Worm (Caenorhabditis elegans): ENCODE measurements around the gene C02F5.12.

The C02F5.12 gene

ce11 chrIII:8229480-8229879 is 13.3 kb downstream of the C02F5.12 start (continued):
- TF ChIP-seq unc-62 (GFP tag; optimal IDR thresholded peaks at IDR 0.05) (no peak), nhr-71 (tag; optimal IDR thresholded peaks at IDR 0.05) (peak; percentile 73), ztf-11 (tag; optimal IDR thresholded peaks at IDR 0.05) (no peak), irx-1 (tag; optimal IDR thresholded peaks at IDR 0.05) (no peak), snu-23 (GFP tag; optimal IDR thresholded peaks at IDR 0.05) (no peak), xbp-1 (tag; optimal IDR thresholded peaks at IDR 0.05) (no peak), lin-35 (GFP tag; optimal IDR thresholded peaks at IDR 0.05) (no peak), vab-15 (tag; optimal IDR thresholded peaks at IDR 0.05) (no peak), mab-9 (GFP tag; IDR thresholded peaks at IDR 0.05) (no peak), unc-130 (tag; optimal IDR thresholded peaks at IDR 0.05) (no peak), mdl-1 (tag; optimal IDR thresholded peaks at IDR 0.05) (no peak), nhr-90 (tag; optimal IDR thresholded peaks at IDR 0.05; ENCODE audit: poor library complexity) (no peak), skn-1 (tag; optimal IDR thresholded peaks at IDR 0.05) (no peak), fkh-4 (tag; optimal IDR thresholded peaks at IDR 0.05; ENCODE audit: borderline replicate concordance) (no peak), snpc-4 (tag; optimal IDR thresholded peaks at IDR 0.05) (no peak), nhr-85 (tag) (no peak), unc-98 (GFP tag; IDR thresholded peaks at IDR 0.05) (no peak), ets-5 (GFP tag; IDR thresholded peaks at IDR 0.05) (no peak), mep-1 (tag; optimal IDR thresholded peaks at IDR 0.05) (no peak), jun-1 (tag; optimal IDR thresholded peaks at IDR 0.05) (no peak), ceh-8 (GFP tag; optimal IDR thresholded peaks at IDR 0.05) (no peak), sup-37 (GFP tag; optimal IDR thresholded peaks at IDR 0.05) (no peak), ceh-63 (GFP tag; optimal IDR thresholded peaks at IDR 0.05) (no peak), ama-1 (optimal IDR thresholded peaks at IDR 0.05) (no peak), Y116A8C.19 (tag; optimal IDR thresholded peaks at IDR 0.05; ENCODE audit: borderline replicate concordance) (no peak), nhr-19 (GFP tag; conservative IDR thresholded peaks at IDR 0.05) (no peak), C04F5.9 (tag; optimal IDR thresholded peaks at IDR 0.05) (no peak), aly-2 (tag; optimal IDR thresholded peaks at IDR 0.05) (no peak), nhr-20 (tag; optimal IDR thresholded peaks at IDR 0.05) (no peak), fkh-8 (tag; optimal IDR thresholded peaks at IDR 0.05) (peak; percentile 71), lin-15B (tag; optimal IDR thresholded peaks at IDR 0.05) (no peak), unc-30 (tag; optimal IDR thresholded peaks at IDR 0.05) (no peak), nhr-76 (tag; optimal IDR thresholded peaks at IDR 0.05) (no peak), nhr-237 (tag; optimal IDR thresholded peaks at IDR 0.05) (no peak), C16A3.4 (tag; optimal IDR thresholded peaks at IDR 0.05) (no peak), nhr-84 (tag; optimal IDR thresholded peaks at IDR 0.05) (no peak), nhr-12 (tag; optimal IDR thresholded peaks at IDR 0.05) (no peak), egl-27 (tag; optimal IDR thresholded peaks at IDR 0.05) (no peak), zag-1 (tag; optimal IDR thresholded peaks at IDR 0.05) (no peak), blmp-1 (tag; optimal IDR thresholded peaks at IDR 0.05) (no peak), ceh-88 (GFP tag; IDR thresholded peaks at IDR 0.05) (no peak), swsn-7 (tag; optimal IDR thresholded peaks at IDR 0.05) (peak; percentile 43), elt-3 (tag; optimal IDR thresholded peaks at IDR 0.05) (no peak), C34B4.2 (tag; optimal IDR thresholded peaks at IDR 0.05) (no peak), isw-1 (GFP tag; IDR thresholded peaks at IDR 0.05) (no peak), egl-13 (tag; optimal IDR thresholded peaks at IDR 0.05) (peak; percentile 76), nhr-47 (tag; optimal IDR thresholded peaks at IDR 0.05) (peak; percentile 70), mef-2 (tag; optimal IDR thresholded peaks at IDR 0.05) (no peak), dsc-1 (tag; optimal IDR thresholded peaks at IDR 0.05) (peak; percentile 92), unc-86 (tag; optimal IDR thresholded peaks at IDR 0.05) (peak; percentile 91), aha-1 (tag; optimal IDR thresholded peaks at IDR 0.05) (no peak), ceh-90 (tag; optimal IDR thresholded peaks at IDR 0.05) (no peak), lir-3 (tag; optimal IDR thresholded peaks at IDR 0.05; ENCODE audit: poor library complexity) (no peak), lin-14 (GFP tag; optimal IDR thresholded peaks at IDR 0.05) (peak; percentile 63), efl-3 (GFP tag; optimal IDR thresholded peaks at IDR 0.05) (no peak)
